Worm (Caenorhabditis elegans): ENCODE measurements around the gene irld-67.

- TF ChIP-seq ceh-82 (tag; optimal IDR thresholded peaks at IDR 0.05) (no peak), ztf-4 (tag; optimal IDR thresholded peaks at IDR 0.05) (no peak), ama-1 (optimal IDR thresholded peaks at IDR 0.05) (no peak), elt-2 (tag; optimal IDR thresholded peaks at IDR 0.05) (no peak), nhr-25 (tag; optimal IDR thresholded peaks at IDR 0.05) (no peak), tbx-2 (tag; optimal IDR thresholded peaks at IDR 0.05) (no peak), mdl-1 (tag; optimal IDR thresholded peaks at IDR 0.05) (no peak), elt-3 (tag; optimal IDR thresholded peaks at IDR 0.05) (no peak), nhr-28 (tag; optimal IDR thresholded peaks at IDR 0.05) (no peak), aly-2 (tag; optimal IDR thresholded peaks at IDR 0.05) (no peak), unc-62 (GFP tag; optimal IDR thresholded peaks at IDR 0.05) (no peak), nhr-23 (tag; optimal IDR thresholded peaks at IDR 0.05) (no peak), lsy-12 (tag; optimal IDR thresholded peaks at IDR 0.05) (no peak), fos-1 (tag; optimal IDR thresholded peaks at IDR 0.05) (no peak)
Observed at ce11 chrII:2925032-2925431, 9.2 kb downstream of the irld-67 start.
